Fruit fly (Drosophila melanogaster) whole organism, embryonic: ENCODE results near the gene mib1.

ENCODE experiments used
- Ada2b ChIP-seq: fragments of 200-800 bp; sonication (Bioruptor generic); IDR thresholded peaks from 2 replicates; pipeline ENCODE4 v1.3.6; 2022; ENCODE audit warnings: missing biosample characterization, missing genetic modification characterization
- CG10209 ChIP-seq: fragments of 200-800 bp; sonication (Bioruptor generic); optimal IDR thresholded peaks from 3 replicates; lab custom pipeline; 2017; ENCODE audit warnings: missing biosample characterization, mild to moderate bottlenecking, missing genetic modification characterization, missing genetic modification reagents
- CG10321 ChIP-seq: fragments of 200-800 bp; sonication (Bioruptor generic); IDR thresholded peaks from 2 replicates; pipeline ENCODE4 v1.3.6; 2022; ENCODE audit warnings: missing biosample characterization, missing genetic modification characterization
- CG11456 ChIP-seq: fragments of 200-800 bp; sonication (Bioruptor generic); IDR thresholded peaks from 3 replicates; pipeline ENCODE4 v1.3.6; 2022; ENCODE audit warnings: missing biosample characterization, missing genetic modification characterization
- CG12942 ChIP-seq: fragments of 200-800 bp; sonication (Bioruptor generic); optimal IDR thresholded peaks from 3 replicates; lab custom pipeline; 2016; ENCODE audit warnings: missing biosample characterization, missing genetic modification characterization
- CG13296 ChIP-seq: fragments of 200-800 bp; sonication (Bioruptor generic); optimal IDR thresholded peaks from 3 replicates; lab custom pipeline; 2018; ENCODE audit warnings: missing biosample characterization, mild to moderate bottlenecking, missing genetic modification characterization
- CG14014 ChIP-seq: fragments of 200-800 bp; sonication (Bioruptor generic); IDR thresholded peaks from 2 replicates; pipeline ENCODE4 v1.3.6; 2022; ENCODE audit warnings: missing biosample characterization, missing genetic modification characterization
- CG14667 ChIP-seq: fragments of 200-800 bp; sonication (Bioruptor generic); IDR thresholded peaks from 2 replicates; pipeline ENCODE4 v1.3.6; 2022; ENCODE audit warnings: missing biosample characterization, missing genetic modification characterization
- CG1647 ChIP-seq: fragments of 200-800 bp; sonication (Bioruptor generic); optimal IDR thresholded peaks from 3 replicates; lab custom pipeline; 2016; ENCODE audit warnings: missing biosample characterization, missing genetic modification characterization
- CG17186 ChIP-seq: fragments of 200-800 bp; sonication (Bioruptor generic); optimal IDR thresholded peaks from 3 replicates; lab custom pipeline; 2017; ENCODE audit warnings: missing biosample characterization, missing genetic modification reagents, missing genetic modification characterization
- CG17328 ChIP-seq: fragments of 200-800 bp; sonication (Bioruptor generic); IDR thresholded peaks from 2 replicates; pipeline ENCODE4 v1.3.6; 2022; ENCODE audit warnings: missing biosample characterization, missing genetic modification characterization
- CG3163 ChIP-seq: fragments of 200-800 bp; sonication (Bioruptor generic); optimal IDR thresholded peaks from 3 replicates; lab custom pipeline; 2016; ENCODE audit warnings: missing biosample characterization, missing genetic modification characterization
- CG32532 ChIP-seq: fragments of 200-800 bp; sonication (Bioruptor generic); IDR thresholded peaks from 2 replicates; pipeline ENCODE4 v1.3.6; 2022; ENCODE audit warnings: missing biosample characterization, missing genetic modification characterization
- CG34422 ChIP-seq: fragments of 200-800 bp; sonication (Bioruptor generic); IDR thresholded peaks from 3 replicates; pipeline ENCODE4 v1.3.6; 2022; ENCODE audit warnings: missing biosample characterization, missing genetic modification characterization
- CG4282 ChIP-seq: fragments of 200-800 bp; sonication (Bioruptor generic); optimal IDR thresholded peaks from 2 replicates; lab custom pipeline; 2016; ENCODE audit warnings: missing biosample characterization, missing genetic modification characterization
- CG4328 ChIP-seq: fragments of 200-800 bp; sonication (Bioruptor generic); optimal IDR thresholded peaks from 3 replicates; lab custom pipeline; 2017; ENCODE audit warnings: missing biosample characterization, missing genetic modification reagents, missing genetic modification characterization
- CG4617 ChIP-seq: fragments of 200-800 bp; sonication (Bioruptor generic); optimal IDR thresholded peaks from 3 replicates; lab custom pipeline; 2016; ENCODE audit warnings: missing biosample characterization, missing genetic modification characterization, borderline replicate concordance
- CG5180 ChIP-seq: fragments of 200-800 bp; sonication (Bioruptor generic); optimal IDR thresholded peaks from 3 replicates; lab custom pipeline; 2017; ENCODE audit warnings: missing biosample characterization, missing genetic modification characterization, mild to moderate bottlenecking, moderate library complexity, missing genetic modification reagents
- CG6254 ChIP-seq: fragments of 200-800 bp; sonication (Bioruptor generic); optimal IDR thresholded peaks from 3 replicates; lab custom pipeline; 2017; ENCODE audit warnings: mild to moderate bottlenecking, missing biosample characterization, missing genetic modification reagents, missing genetic modification characterization
- CG7928 ChIP-seq: fragments of 200-800 bp; sonication (Bioruptor generic); optimal IDR thresholded peaks from 2 replicates; lab custom pipeline; 2017; ENCODE audit warnings: missing biosample characterization, mild to moderate bottlenecking, missing genetic modification characterization
- Fer2 ChIP-seq: fragments of 200-800 bp; sonication (Bioruptor generic); optimal IDR thresholded peaks from 2 replicates; lab custom pipeline; 2018; ENCODE audit warnings: missing biosample characterization, mild to moderate bottlenecking, missing genetic modification characterization, moderate library complexity
- Hsf ChIP-seq: fragments of 200-800 bp; sonication (Bioruptor generic); optimal IDR thresholded peaks from 3 replicates; lab custom pipeline; 2016; ENCODE audit warnings: missing biosample characterization, missing genetic modification characterization
- MTF-1 ChIP-seq: fragments of 200-800 bp; sonication (Bioruptor generic); optimal IDR thresholded peaks from 2 replicates; lab custom pipeline; 2018; ENCODE audit warnings: missing biosample characterization, mild to moderate bottlenecking, missing genetic modification characterization, borderline replicate concordance
- Meics ChIP-seq: fragments of 200-800 bp; sonication (Bioruptor generic); optimal IDR thresholded peaks from 2 replicates; lab custom pipeline; 2017; ENCODE audit warnings: missing biosample characterization, mild to moderate bottlenecking, missing genetic modification characterization
- Sry-β ChIP-seq: fragments of 200-800 bp; sonication (Bioruptor generic); optimal IDR thresholded peaks from 2 replicates; lab custom pipeline; 2018; ENCODE audit warnings: missing biosample characterization, mild to moderate bottlenecking, missing genetic modification characterization, moderate library complexity
- cato ChIP-seq: fragments of 200-800 bp; sonication (Bioruptor generic); optimal IDR thresholded peaks from 2 replicates; lab custom pipeline; 2016; ENCODE audit warnings: missing biosample characterization, missing genetic modification characterization, borderline replicate concordance
- caup ChIP-seq: fragments of 200-800 bp; sonication (Bioruptor generic); optimal IDR thresholded peaks from 3 replicates; lab custom pipeline; 2017; ENCODE audit warnings: missing biosample characterization, mild to moderate bottlenecking, missing genetic modification characterization, moderate library complexity; ENCODE audit not compliant: severe bottlenecking
- dpn ChIP-seq, 2 experiments: fragments of 200-800 bp; sonication (Bioruptor generic); optimal IDR thresholded peaks; 3 replicates each; lab custom pipeline; 2016; ENCODE audit warnings: missing biosample characterization in 2 of 2, missing genetic modification characterization in 2 of 2
- ems ChIP-seq: fragments of 200-800 bp; sonication (Bioruptor generic); optimal IDR thresholded peaks from 3 replicates; lab custom pipeline; 2016; ENCODE audit warnings: missing biosample characterization, missing genetic modification characterization
- en ChIP-seq: fragments of 200-800 bp; sonication (Bioruptor generic); optimal IDR thresholded peaks from 2 replicates; lab custom pipeline; 2016; ENCODE audit warnings: missing biosample characterization, missing genetic modification characterization
- esg ChIP-seq: fragments of 200-800 bp; sonication (Bioruptor generic); conservative IDR thresholded peaks from 2 replicates; pipeline ENCODE4 v1.3.6; 2022; ENCODE audit warnings: missing biosample characterization, missing genetic modification characterization
- eve ChIP-seq, 2 experiments: fragments of >200 bp; optimal IDR thresholded peaks; 2 replicates each; lab custom pipeline; 2017; ENCODE audit warnings: missing biosample characterization in 2 of 2, missing genetic modification characterization in 2 of 2
- gce ChIP-seq: fragments of 200-800 bp; sonication (Bioruptor generic); IDR thresholded peaks from 3 replicates; pipeline ENCODE4 v1.3.6; 2022; ENCODE audit warnings: missing biosample characterization, missing genetic modification characterization
- grau ChIP-seq: fragments of 200-800 bp; optimal IDR thresholded peaks from 3 replicates; lab custom pipeline; 2019; ENCODE audit warnings: missing biosample characterization, mild to moderate bottlenecking, missing genetic modification characterization, moderate library complexity
- gsb-n ChIP-seq: fragments of 200-800 bp; sonication (Bioruptor generic); optimal IDR thresholded peaks from 3 replicates; lab custom pipeline; 2018; ENCODE audit warnings: missing biosample characterization, mild to moderate bottlenecking, missing genetic modification characterization
- ken ChIP-seq: fragments of 200-800 bp; sonication (Bioruptor generic); IDR thresholded peaks from 3 replicates; pipeline ENCODE4 v1.3.6; 2022; ENCODE audit warnings: missing biosample characterization, missing genetic modification characterization
- lbe ChIP-seq: fragments of 200-800 bp; sonication (Bioruptor generic); optimal IDR thresholded peaks from 2 replicates; lab custom pipeline; 2016; ENCODE audit warnings: missing biosample characterization, mild to moderate bottlenecking, missing genetic modification characterization
- peb ChIP-seq: fragments of 200-800 bp; sonication (Bioruptor generic); IDR thresholded peaks from 2 replicates; pipeline ENCODE4 v1.3.6; 2022; ENCODE audit warnings: missing biosample characterization, missing genetic modification characterization
- pzg ChIP-seq: fragments of 200-800 bp; sonication (Bioruptor generic); optimal IDR thresholded peaks from 3 replicates; lab custom pipeline; 2018; ENCODE audit warnings: missing biosample characterization, mild to moderate bottlenecking, missing genetic modification characterization, moderate library complexity
- ranshi ChIP-seq: fragments of 200-800 bp; sonication (Bioruptor generic); IDR thresholded peaks from 2 replicates; pipeline ENCODE4 v1.3.6; 2022; ENCODE audit warnings: missing biosample characterization, missing genetic modification characterization
- row ChIP-seq: fragments of 200-800 bp; sonication (Bioruptor generic); IDR thresholded peaks from 3 replicates; pipeline ENCODE4 v1.3.6; 2022; ENCODE audit warnings: missing biosample characterization, missing genetic modification characterization
- sens-2 ChIP-seq: fragments of 200-800 bp; sonication (Bioruptor generic); IDR thresholded peaks from 2 replicates; pipeline ENCODE4 v1.3.6; 2022; ENCODE audit warnings: missing biosample characterization, missing genetic modification characterization
- sob ChIP-seq: fragments of 200-800 bp; sonication (Bioruptor generic); IDR thresholded peaks from 2 replicates; pipeline ENCODE4 v1.3.6; 2022; ENCODE audit warnings: missing biosample characterization, missing genetic modification characterization
- stwl ChIP-seq: fragments of 200-800 bp; sonication (Bioruptor generic); optimal IDR thresholded peaks from 3 replicates; lab custom pipeline; 2018; ENCODE audit warnings: missing biosample characterization, mild to moderate bottlenecking, missing genetic modification characterization, moderate library complexity
- tap ChIP-seq: fragments of 200-800 bp; optimal IDR thresholded peaks from 3 replicates; lab custom pipeline; 2019; ENCODE audit warnings: missing biosample characterization, mild to moderate bottlenecking, missing genetic modification characterization, moderate library complexity
- vnd ChIP-seq: fragments of 200-800 bp; sonication (Bioruptor generic); IDR thresholded peaks from 3 replicates; pipeline ENCODE4 v1.3.6; 2022; ENCODE audit warnings: missing biosample characterization, missing genetic modification characterization; ENCODE audit not compliant: partially characterized antibody
- vvl ChIP-seq: fragments of 200-800 bp; sonication (Bioruptor generic); IDR thresholded peaks from 2 replicates; pipeline ENCODE4 v1.3.6; 2022; ENCODE audit warnings: missing biosample characterization, missing genetic modification characterization
- zen ChIP-seq: fragments of 200-800 bp; sonication (Bioruptor generic); optimal IDR thresholded peaks from 3 replicates; lab custom pipeline; 2018; ENCODE audit warnings: missing biosample characterization, mild to moderate bottlenecking, missing genetic modification characterization, moderate library complexity

mib1 gene

DNA sequence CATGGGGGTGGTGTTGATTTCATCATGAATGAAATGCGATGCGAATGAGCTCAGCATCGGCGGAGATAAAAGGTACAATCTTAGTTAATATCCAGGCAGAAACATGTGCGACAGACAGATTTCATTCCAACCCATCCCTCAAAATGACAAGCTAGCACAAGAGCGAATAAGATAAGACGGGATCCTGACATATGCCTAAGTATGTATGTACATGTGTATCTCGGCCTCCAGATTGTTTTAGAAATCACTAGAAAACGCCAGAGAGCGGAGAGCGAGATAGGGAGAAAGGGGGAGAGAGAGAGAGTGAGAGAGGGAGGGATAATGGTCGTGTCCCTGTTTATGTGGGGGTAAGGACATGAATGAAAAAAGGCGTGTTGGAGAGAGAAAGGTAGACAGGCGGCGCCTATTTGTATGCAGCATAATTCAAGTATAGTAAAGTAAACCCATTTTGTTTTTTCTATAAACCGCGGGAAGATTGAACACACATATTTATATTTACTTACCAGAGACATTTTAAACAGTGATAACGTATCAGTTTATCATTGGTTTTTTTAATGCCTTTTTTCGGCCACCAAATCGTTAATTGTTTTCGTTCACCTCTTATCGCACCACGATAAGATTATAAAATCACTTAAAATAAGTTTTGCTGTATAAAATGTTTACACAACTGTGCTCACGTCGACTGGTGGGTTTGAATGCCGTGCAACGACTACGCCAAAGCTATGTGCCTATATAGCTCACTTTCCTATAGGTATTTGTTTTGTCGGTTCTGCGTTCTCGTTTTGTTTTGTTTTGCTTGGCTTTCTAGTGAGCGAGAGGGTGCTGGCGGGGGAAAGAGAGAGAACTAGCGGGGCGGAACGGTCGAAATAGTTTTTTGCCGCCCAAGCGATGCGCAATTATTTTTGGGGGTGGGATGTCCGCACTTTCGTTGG is 38.6 kb upstream of the mib1 start (continued):
- TF ChIP-seq CG34422 (GFP tag; lab: Robert Waterston, UW): peak; percentile 39; the same call in 1 of the 3 replicates
- TF ChIP-seq CG11456 (GFP tag; lab: Robert Waterston, UW): 0 out of 3 replicates have a peak, but pooled peaks have one; percentile 40
- TF ChIP-seq grau (tag; lab: Kevin White, UChicago): peak; percentile 9
- TF ChIP-seq ranshi (GFP tag; lab: Robert Waterston, UW): 0 out of 2 replicates have a peak, but pooled peaks have one; percentile 19
- TF ChIP-seq vnd (GFP tag; lab: Robert Waterston, UW): no peak
- no peak for TF ChIP-seq cato (GFP tag; lab: Kevin White, UChicago)
- TF ChIP-seq row (GFP tag; lab: Robert Waterston, UW): no peak; the same call in 2 of the 3 replicates
- 0 out of 2 replicates have a peak, but pooled peaks have one; percentile 24 for TF ChIP-seq CG10321
- TF ChIP-seq CG10209 (GFP tag; lab: Kevin White, UChicago): peak; percentile 5
- TF ChIP-seq MTF-1 (GFP tag; lab: Kevin White, UChicago): peak; percentile 47
- TF ChIP-seq CG14667 (GFP tag; lab: Robert Waterston, UW): no peak
- peak in 1 of 2 experiments; percentile 61 for TF ChIP-seq eve (GFP tag; optimal IDR thresholded peaks at IDR 0.05; lab: Kevin White, UChicago)
- no peak for TF ChIP-seq esg (GFP tag; lab: Robert Waterston, UW)
- peak; percentile 3 for TF ChIP-seq gsb-n (tag; lab: Kevin White, UChicago)
- no peak for TF ChIP-seq stwl (tag; lab: Kevin White, UChicago)
- TF ChIP-seq CG5180: peak; percentile 40
- no peak for TF ChIP-seq ems (GFP tag; lab: Kevin White, UChicago)
- TF ChIP-seq zen (tag; lab: Kevin White, UChicago): peak; percentile 29
- no peak for TF ChIP-seq lbe (GFP tag; lab: Kevin White, UChicago)
- TF ChIP-seq CG17186 (GFP tag; lab: Kevin White, UChicago): no peak
- TF ChIP-seq tap (tag; lab: Kevin White, UChicago): peak; percentile 16
- TF ChIP-seq Hsf (GFP tag; lab: Kevin White, UChicago): no peak
- no peak for TF ChIP-seq CG32532
- no peak; the same call in 1 of the 2 replicates for TF ChIP-seq CG14014 (GFP tag; lab: Robert Waterston, UW)
- TF ChIP-seq CG17328 (GFP tag; lab: Robert Waterston, UW): no peak
- no peak for TF ChIP-seq Fer2 (tag; lab: Kevin White, UChicago)
- TF ChIP-seq Ada2b: 0 out of 2 replicates have a peak, but pooled peaks have one; percentile 7
- TF ChIP-seq sob (GFP tag; lab: Robert Waterston, UW): peak; percentile 46; the same call in 1 of the 2 replicates
- TF ChIP-seq dpn (GFP tag; optimal IDR thresholded peaks at IDR 0.05; lab: Kevin White, UChicago): peak in 1 of 2 experiments; percentile 10
- no peak for TF ChIP-seq pzg (GFP tag; lab: Kevin White, UChicago)
- no peak for TF ChIP-seq CG3163
- TF ChIP-seq CG12942 (GFP tag; lab: Kevin White, UChicago): no peak
- no peak; the same call in 2 of the 3 replicates for TF ChIP-seq gce
- TF ChIP-seq CG4328 (GFP tag; lab: Kevin White, UChicago): peak; percentile 66
- no peak for TF ChIP-seq sens-2
- TF ChIP-seq CG13296 (GFP tag; lab: Kevin White, UChicago): peak; percentile 71
- TF ChIP-seq CG4617: no peak
- no peak for TF ChIP-seq ken
- peak; percentile 26; the same call in 1 of the 2 replicates for TF ChIP-seq vvl (GFP tag; lab: Robert Waterston, UW)
- no peak for TF ChIP-seq Sry-β (GFP tag; lab: Kevin White, UChicago)
- TF ChIP-seq CG6254: peak; percentile 19
- TF ChIP-seq caup (GFP tag; lab: Kevin White, UChicago): peak; percentile 44
- peak; percentile 17 for TF ChIP-seq CG4282 (GFP tag; lab: Kevin White, UChicago)
- TF ChIP-seq peb (GFP tag; lab: Robert Waterston, UW): no peak
- no peak for TF ChIP-seq CG1647 (GFP tag; lab: Kevin White, UChicago)
- peak; percentile 5 for TF ChIP-seq en
- TF ChIP-seq Meics: peak; percentile 44
- TF ChIP-seq CG7928 (GFP tag; lab: Kevin White, UChicago): no peak
